Worm (Caenorhabditis elegans): ENCODE results near the gene F46F5.5.
A peak's percentile ranks its signal among the peaks of the same experiment; 100 is the strongest.

The F46F5.5 gene

DNA sequence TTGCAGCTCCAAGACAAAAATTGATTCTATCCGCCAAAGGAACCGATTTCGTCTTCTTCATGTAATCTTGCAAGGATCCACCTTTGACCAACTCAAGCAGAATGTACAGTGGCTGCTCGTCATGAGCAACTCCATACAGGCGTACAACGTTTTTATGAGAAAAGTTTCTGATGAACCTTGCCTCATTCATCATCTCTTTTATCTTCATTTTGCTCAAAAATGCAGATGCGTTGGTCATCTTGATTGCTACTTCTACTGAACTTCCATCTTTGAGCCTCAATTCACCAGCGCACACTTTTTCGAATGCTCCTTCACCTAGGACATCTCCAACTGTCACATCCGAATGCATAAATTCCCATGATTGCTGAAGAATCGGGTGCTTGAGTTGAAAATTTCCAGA, 15.9 kb downstream of the F46F5.5 start:
- TF ChIP-seq unc-62 (GFP tag; optimal IDR thresholded peaks at IDR 0.05 in 1 of 2) (peak in 1 of 2 experiments; percentile 93), unc-62 (tag; optimal IDR thresholded peaks at IDR 0.05) (no peak), zag-1 (tag; optimal IDR thresholded peaks at IDR 0.05) (no peak), lin-1 (GFP tag; IDR thresholded peaks at IDR 0.05) (no peak), mdl-1 (tag; optimal IDR thresholded peaks at IDR 0.05) (no peak)

DNA sequence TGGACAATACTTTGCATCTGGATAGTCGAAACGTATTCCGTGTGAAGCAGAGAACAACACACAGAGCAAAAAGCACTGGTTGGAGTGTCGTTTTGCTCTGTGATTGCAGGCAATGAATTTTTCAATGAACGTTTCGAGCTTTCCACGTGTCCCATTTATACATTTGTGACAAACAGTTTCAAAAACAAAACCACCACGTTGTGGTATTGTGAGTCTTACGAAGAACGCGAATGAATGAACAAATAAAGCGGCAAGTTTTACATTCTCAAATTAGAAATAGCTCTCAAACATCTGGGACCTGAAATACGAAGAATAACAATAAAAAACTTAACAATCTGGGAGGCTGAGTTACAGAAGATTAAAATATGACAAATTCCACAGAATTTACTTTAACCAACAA, 21.0 kb downstream of the F46F5.5 start, which contains the start of gene F46F5.1:
TSS of gene F46F5.1 (minus strand) at position 101 of the 400 bp plus-strand sequence.
- TF ChIP-seq daf-16 (GFP tag; optimal IDR thresholded peaks at IDR 0.05), result no peak
- TF ChIP-seq daf-16 (tag; optimal IDR thresholded peaks at IDR 0.05), result no peak
- TF ChIP-seq Y5F2A.4 (GFP tag; optimal IDR thresholded peaks at IDR 0.05), result no peak
- TF ChIP-seq Y75B8A.6 (GFP tag; IDR thresholded peaks at IDR 0.05), result no peak
- no peak for TF ChIP-seq nhr-11 (tag; optimal IDR thresholded peaks at IDR 0.05)
- no peak for TF ChIP-seq F10B5.3 (tag; optimal IDR thresholded peaks at IDR 0.05)
- no peak for TF ChIP-seq nhr-6 (tag; optimal IDR thresholded peaks at IDR 0.05)
- TF ChIP-seq hif-1 (tag; optimal IDR thresholded peaks at IDR 0.05), result no peak
- no peak for TF ChIP-seq R02D3.7 (tag; optimal IDR thresholded peaks at IDR 0.05)
- no peak for TF ChIP-seq daf-8 (GFP tag; IDR thresholded peaks at IDR 0.05)
- no peak for TF ChIP-seq lin-13 (GFP tag; optimal IDR thresholded peaks at IDR 0.05)
- TF ChIP-seq Y105C5A.15 (GFP tag; IDR thresholded peaks at IDR 0.05), result no peak
- TF ChIP-seq lin-39 (tag; optimal IDR thresholded peaks at IDR 0.05), result no peak
- TF ChIP-seq F26F4.8 (GFP tag; conservative IDR thresholded peaks at IDR 0.05), result no peak
- TF ChIP-seq cey-2 (tag; optimal IDR thresholded peaks at IDR 0.05; ENCODE audit: borderline replicate concordance, insufficient read depth), result no peak

- TF ChIP-seq cey-2 (tag; optimal IDR thresholded peaks at IDR 0.05; ENCODE audit: borderline replicate concordance, insufficient read depth) (no peak), daf-8 (GFP tag; IDR thresholded peaks at IDR 0.05) (no peak), zfp-2 (tag; optimal IDR thresholded peaks at IDR 0.05) (no peak), madf-9 (GFP tag; conservative IDR thresholded peaks at IDR 0.05) (no peak), T20F7.1 (GFP tag; optimal IDR thresholded peaks at IDR 0.05) (no peak), unc-39 (tag; optimal IDR thresholded peaks at IDR 0.05) (no peak), mdl-1 (tag; optimal IDR thresholded peaks at IDR 0.05) (no peak), saeg-2 (GFP tag; IDR thresholded peaks at IDR 0.05) (no peak), mes-2 (tag; optimal IDR thresholded peaks at IDR 0.05; ENCODE audit: poor library complexity, severe bottlenecking) (no peak), tag-97 (GFP tag; IDR thresholded peaks at IDR 0.05) (no peak), jun-1 (tag; optimal IDR thresholded peaks at IDR 0.05) (no peak), nhr-41 (GFP tag; IDR thresholded peaks at IDR 0.05) (no peak), lin-39 (tag; optimal IDR thresholded peaks at IDR 0.05) (no peak), lin-29 (GFP tag; IDR thresholded peaks at IDR 0.05) (no peak), pqm-1 (tag; optimal IDR thresholded peaks at IDR 0.05) (no peak)
Observed at ce11 chrII:788139-788538, 24.7 kb downstream of the F46F5.5 start, which contains the start of gene F46F5.15. Gene F46F5.15 (plus strand): TSS chrII:788439.

DNA sequence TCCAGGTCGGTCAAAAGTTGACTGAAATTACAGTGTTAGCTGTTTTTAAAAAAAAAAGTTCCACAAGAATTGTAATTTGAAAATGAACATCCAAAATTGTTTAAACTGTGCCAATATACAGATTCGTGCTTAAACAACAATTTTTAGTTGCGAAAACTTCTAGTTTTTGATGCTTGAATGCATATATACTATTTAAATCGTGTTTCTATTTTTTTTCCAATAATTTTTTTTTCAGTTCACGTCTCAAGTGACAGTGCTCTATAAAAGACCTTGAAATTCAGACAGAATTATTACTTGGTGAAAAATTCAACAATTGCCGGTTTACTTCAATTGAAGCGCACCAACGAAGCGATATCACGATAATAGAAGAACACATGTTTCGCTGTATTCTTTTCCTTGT, 25.9 kb downstream of the F46F5.5 start, which contains the start of gene F46F5.16:
TSS of gene F46F5.16 (plus strand) at position 301 of the 400 bp plus-strand sequence.
- TF ChIP-seq zip-11 (GFP tag; IDR thresholded peaks at IDR 0.05) (no peak), daf-16 (GFP tag; optimal IDR thresholded peaks at IDR 0.05) (no peak), daf-16 (tag; optimal IDR thresholded peaks at IDR 0.05) (no peak), fos-1 (tag; optimal IDR thresholded peaks at IDR 0.05) (no peak), nhr-41 (GFP tag; IDR thresholded peaks at IDR 0.05) (no peak), R02D3.7 (tag; optimal IDR thresholded peaks at IDR 0.05) (no peak)

- TF ChIP-seq nhr-28 (tag; optimal IDR thresholded peaks at IDR 0.05) (no peak), ces-1 (GFP tag; optimal IDR thresholded peaks at IDR 0.05) (no peak), spr-1 (tag; optimal IDR thresholded peaks at IDR 0.05) (no peak), fkh-10 (GFP tag; optimal IDR thresholded peaks at IDR 0.05) (no peak), hmg-1.1 (GFP tag; IDR thresholded peaks at IDR 0.05) (no peak), madf-9 (GFP tag; conservative IDR thresholded peaks at IDR 0.05) (no peak), gei-8 (GFP tag; optimal IDR thresholded peaks at IDR 0.05) (no peak), sdz-12 (GFP tag; optimal IDR thresholded peaks at IDR 0.05) (no peak), fos-1 (tag; optimal IDR thresholded peaks at IDR 0.05) (no peak), unc-39 (tag; optimal IDR thresholded peaks at IDR 0.05) (no peak), ZK337.2 (GFP tag; IDR thresholded peaks at IDR 0.05) (no peak), lin-15B (tag; optimal IDR thresholded peaks at IDR 0.05) (no peak), F49E8.2 (tag; optimal IDR thresholded peaks at IDR 0.05; ENCODE audit: borderline replicate concordance) (no peak), zfp-3 (GFP tag; conservative IDR thresholded peaks at IDR 0.05) (no peak), set-16 (GFP tag; IDR thresholded peaks at IDR 0.05) (no peak)
Observed at ce11 chrII:783532-783931, 29.3 kb downstream of the F46F5.5 start, which contains the start of gene Y39F10A.6. Gene Y39F10A.6 (minus strand): TSS chrII:783632.
